Fruit fly (Drosophila melanogaster) whole organism, embryonic: Measurements from ENCODE around the gene Act87E.

Source experiments
- C15 ChIP-seq: fragments of 200-800 bp; sonication (Bioruptor generic); IDR thresholded peaks from 3 replicates; pipeline ENCODE4 v1.3.6; 2022; ENCODE audit warnings: missing biosample characterization, missing genetic modification characterization
- CG10959 ChIP-seq: fragments of 200-800 bp; sonication (Bioruptor generic); IDR thresholded peaks from 2 replicates; pipeline ENCODE4 v1.3.6; 2022; ENCODE audit warnings: missing biosample characterization, missing genetic modification characterization
- CG10979 ChIP-seq: fragments of 200-800 bp; sonication (Bioruptor generic); optimal IDR thresholded peaks from 2 replicates; lab custom pipeline; 2018; ENCODE audit warnings: missing biosample characterization, mild to moderate bottlenecking, missing genetic modification characterization, moderate library complexity
- CG11456 ChIP-seq: fragments of 200-800 bp; sonication (Bioruptor generic); IDR thresholded peaks from 3 replicates; pipeline ENCODE4 v1.3.6; 2022; ENCODE audit warnings: missing biosample characterization, missing genetic modification characterization
- CG11695 ChIP-seq: fragments of 200-800 bp; sonication (Bioruptor generic); IDR thresholded peaks from 3 replicates; pipeline ENCODE4 v1.3.6; 2022; ENCODE audit warnings: missing biosample characterization, missing genetic modification characterization
- CG12391 ChIP-seq: fragments of 200-800 bp; sonication (Bioruptor generic); optimal IDR thresholded peaks from 3 replicates; lab custom pipeline; 2018; ENCODE audit warnings: missing biosample characterization, mild to moderate bottlenecking, missing genetic modification characterization, moderate library complexity
- CG13287 ChIP-seq: fragments of 200-800 bp; sonication (Bioruptor generic); IDR thresholded peaks from 2 replicates; pipeline ENCODE4 v1.3.6; 2022; ENCODE audit warnings: missing biosample characterization, missing genetic modification characterization; ENCODE audit not compliant: partially characterized antibody
- CG15073 ChIP-seq: fragments of 200-800 bp; sonication (Bioruptor generic); optimal IDR thresholded peaks from 2 replicates; lab custom pipeline; 2016; ENCODE audit warnings: missing biosample characterization, missing genetic modification characterization
- CG1529 ChIP-seq: fragments of 200-800 bp; sonication (Bioruptor generic); optimal IDR thresholded peaks from 3 replicates; lab custom pipeline; 2018; ENCODE audit warnings: missing biosample characterization, missing genetic modification characterization
- CG18599 ChIP-seq: fragments of 200-800 bp; sonication (Bioruptor generic); optimal IDR thresholded peaks from 3 replicates; lab custom pipeline; 2017; ENCODE audit warnings: missing biosample characterization, missing genetic modification characterization, mild to moderate bottlenecking, moderate library complexity, missing genetic modification reagents
- CG2199 ChIP-seq: fragments of 200-800 bp; sonication (Bioruptor generic); IDR thresholded peaks from 3 replicates; pipeline ENCODE4 v1.3.6; 2022; ENCODE audit warnings: missing biosample characterization, missing genetic modification characterization
- CG33213 ChIP-seq: fragments of 200-800 bp; sonication (Bioruptor generic); optimal IDR thresholded peaks from 3 replicates; lab custom pipeline; 2016; ENCODE audit warnings: missing biosample characterization, missing genetic modification characterization
- CG34376 ChIP-seq: fragments of 200-800 bp; sonication (Bioruptor generic); optimal IDR thresholded peaks from 2 replicates; lab custom pipeline; 2018; ENCODE audit warnings: missing biosample characterization, mild to moderate bottlenecking, missing genetic modification characterization
- CG34422 ChIP-seq: fragments of 200-800 bp; sonication (Bioruptor generic); IDR thresholded peaks from 3 replicates; pipeline ENCODE4 v1.3.6; 2022; ENCODE audit warnings: missing biosample characterization, missing genetic modification characterization
- CG3838 ChIP-seq: fragments of 200-800 bp; sonication (Bioruptor generic); optimal IDR thresholded peaks from 3 replicates; lab custom pipeline; 2016; ENCODE audit warnings: missing biosample characterization, missing genetic modification characterization
- CG4424 ChIP-seq: fragments of 200-800 bp; sonication (Bioruptor generic); optimal IDR thresholded peaks from 3 replicates; lab custom pipeline; 2016; ENCODE audit warnings: missing biosample characterization, missing genetic modification characterization
- CG7963 ChIP-seq: fragments of 200-800 bp; sonication (Bioruptor generic); IDR thresholded peaks from 3 replicates; pipeline ENCODE4 v1.3.6; 2022; ENCODE audit warnings: missing biosample characterization, missing genetic modification characterization; ENCODE audit not compliant: partially characterized antibody
- CG8089 ChIP-seq: fragments of 200-800 bp; sonication (Bioruptor generic); optimal IDR thresholded peaks from 3 replicates; lab custom pipeline; 2016; ENCODE audit warnings: missing biosample characterization, missing genetic modification characterization
- CG9437 ChIP-seq: fragments of 200-800 bp; sonication (Bioruptor generic); optimal IDR thresholded peaks from 2 replicates; lab custom pipeline; 2018; ENCODE audit warnings: missing biosample characterization, mild to moderate bottlenecking, missing genetic modification characterization
- CG9797 ChIP-seq: fragments of 200-800 bp; sonication (Bioruptor generic); optimal IDR thresholded peaks from 3 replicates; lab custom pipeline; 2018; ENCODE audit warnings: missing biosample characterization, mild to moderate bottlenecking, missing genetic modification characterization
- CG9876 ChIP-seq: fragments of 200-800 bp; sonication (Bioruptor generic); optimal IDR thresholded peaks from 2 replicates; lab custom pipeline; 2016; ENCODE audit warnings: missing biosample characterization, missing genetic modification characterization
- CHES-1-like ChIP-seq: fragments of 200-800 bp; sonication (Bioruptor generic); optimal IDR thresholded peaks from 2 replicates; lab custom pipeline; 2016; ENCODE audit warnings: missing biosample characterization, missing genetic modification characterization
- Drgx ChIP-seq: fragments of 200-800 bp; sonication (Bioruptor generic); IDR thresholded peaks from 2 replicates; pipeline ENCODE4 v1.3.6; 2022; ENCODE audit warnings: missing biosample characterization, missing genetic modification characterization
- E2f1 ChIP-seq: fragments of 200-800 bp; sonication (Bioruptor generic); IDR thresholded peaks from 2 replicates; pipeline ENCODE4 v1.3.6; 2022; ENCODE audit warnings: missing biosample characterization, missing genetic modification characterization
- Gsc ChIP-seq: fragments of 200-800 bp; sonication (Bioruptor generic); IDR thresholded peaks from 2 replicates; pipeline ENCODE4 v1.3.6; 2022; ENCODE audit warnings: missing biosample characterization, missing genetic modification characterization
- HLH4C ChIP-seq: fragments of 200-800 bp; sonication (Bioruptor generic); IDR thresholded peaks from 3 replicates; pipeline ENCODE4 v1.3.6; 2022; ENCODE audit warnings: missing biosample characterization, missing genetic modification characterization; ENCODE audit not compliant: partially characterized antibody
- Hey ChIP-seq: fragments of 200-800 bp; sonication (Bioruptor generic); optimal IDR thresholded peaks from 3 replicates; lab custom pipeline; 2018; ENCODE audit warnings: missing biosample characterization, mild to moderate bottlenecking, missing genetic modification characterization
- Hr39 ChIP-seq: fragments of >200 bp; optimal IDR thresholded peaks from 2 replicates; lab custom pipeline; 2017
- MESR4 ChIP-seq: fragments of 200-800 bp; sonication (Bioruptor generic); optimal IDR thresholded peaks from 2 replicates; lab custom pipeline; 2018; ENCODE audit warnings: missing biosample characterization, mild to moderate bottlenecking, missing genetic modification characterization, moderate library complexity
- Meics ChIP-seq: fragments of 200-800 bp; sonication (Bioruptor generic); optimal IDR thresholded peaks from 2 replicates; lab custom pipeline; 2017; ENCODE audit warnings: missing biosample characterization, mild to moderate bottlenecking, missing genetic modification characterization
- PHDP ChIP-seq: fragments of 200-800 bp; sonication (Bioruptor generic); optimal IDR thresholded peaks from 3 replicates; lab custom pipeline; 2018; ENCODE audit warnings: missing biosample characterization, mild to moderate bottlenecking, missing genetic modification characterization, moderate library complexity
- Ravus ChIP-seq: fragments of 200-800 bp; sonication (Bioruptor generic); IDR thresholded peaks from 2 replicates; pipeline ENCODE4 v1.3.6; 2022; ENCODE audit warnings: missing biosample characterization, missing genetic modification characterization
- YL-1 ChIP-seq: fragments of 200-800 bp; sonication (Bioruptor generic); optimal IDR thresholded peaks from 3 replicates; lab custom pipeline; 2017; ENCODE audit warnings: missing biosample characterization, mild to moderate bottlenecking, missing genetic modification characterization
- al ChIP-seq: fragments of 200-800 bp; sonication (Bioruptor generic); IDR thresholded peaks from 2 replicates; pipeline ENCODE4 v1.3.6; 2022; ENCODE audit warnings: missing biosample characterization, missing genetic modification characterization
- ap ChIP-seq: fragments of 200-800 bp; sonication (Bioruptor generic); IDR thresholded peaks from 2 replicates; pipeline ENCODE4 v1.3.6; 2022; ENCODE audit warnings: missing biosample characterization, missing genetic modification characterization
- corto ChIP-seq: fragments of 200-800 bp; sonication (Bioruptor generic); optimal IDR thresholded peaks from 2 replicates; lab custom pipeline; 2016; ENCODE audit warnings: missing biosample characterization, mild to moderate bottlenecking, missing genetic modification characterization, moderate library complexity
- ftz-f1 ChIP-seq: fragments of 200-800 bp; sonication (Bioruptor generic); optimal IDR thresholded peaks from 2 replicates; lab custom pipeline; 2016; ENCODE audit warnings: missing biosample characterization, missing genetic modification characterization
- gcm ChIP-seq: fragments of 200-800 bp; sonication (Bioruptor generic); optimal IDR thresholded peaks from 2 replicates; lab custom pipeline; 2019; ENCODE audit warnings: missing biosample characterization, mild to moderate bottlenecking, missing genetic modification characterization, moderate library complexity
- gem ChIP-seq: fragments of 200-800 bp; sonication (Bioruptor generic); optimal IDR thresholded peaks from 2 replicates; lab custom pipeline; 2019; ENCODE audit warnings: missing biosample characterization, mild to moderate bottlenecking, missing genetic modification characterization, moderate library complexity
- gt ChIP-seq: fragments of 200-800 bp; sonication (Bioruptor generic); IDR thresholded peaks from 2 replicates; pipeline ENCODE4 v1.3.6; 2022; ENCODE audit warnings: missing biosample characterization, missing genetic modification characterization
- lilli ChIP-seq: fragments of 200-800 bp; sonication (Bioruptor generic); optimal IDR thresholded peaks from 3 replicates; lab custom pipeline; 2016; ENCODE audit warnings: missing biosample characterization, missing genetic modification characterization
- lmd ChIP-seq: fragments of 200-800 bp; sonication (Bioruptor generic); IDR thresholded peaks from 2 replicates; pipeline ENCODE4 v1.3.6; 2022; ENCODE audit warnings: missing biosample characterization, missing genetic modification characterization
- maf-S ChIP-seq: fragments of 200-800 bp; sonication (Bioruptor generic); optimal IDR thresholded peaks from 2 replicates; lab custom pipeline; 2016; ENCODE audit warnings: missing biosample characterization, missing genetic modification characterization
- nerfin-1 ChIP-seq: fragments of 200-800 bp; sonication (Bioruptor generic); optimal IDR thresholded peaks from 3 replicates; lab custom pipeline; 2019; ENCODE audit warnings: missing biosample characterization, mild to moderate bottlenecking, missing genetic modification characterization, moderate library complexity
- pfk ChIP-seq: fragments of 200-800 bp; sonication (Bioruptor generic); optimal IDR thresholded peaks from 2 replicates; lab custom pipeline; 2018; ENCODE audit warnings: missing biosample characterization, mild to moderate bottlenecking, missing genetic modification characterization, moderate library complexity
- scrt ChIP-seq: fragments of 200-800 bp; sonication (Bioruptor generic); optimal IDR thresholded peaks from 2 replicates; lab custom pipeline; 2018; ENCODE audit warnings: missing biosample characterization, mild to moderate bottlenecking, missing genetic modification characterization, moderate library complexity
- slp2 ChIP-seq: fragments of 200-800 bp; sonication (Bioruptor generic); optimal IDR thresholded peaks from 2 replicates; lab custom pipeline; 2016; ENCODE audit warnings: missing biosample characterization, missing genetic modification characterization
- tgo ChIP-seq: fragments of 200-800 bp; sonication (Bioruptor generic); IDR thresholded peaks from 3 replicates; pipeline ENCODE4 v1.3.6; 2022; ENCODE audit warnings: missing biosample characterization, missing genetic modification characterization
- tio ChIP-seq: fragments of 200-800 bp; sonication (Bioruptor generic); optimal IDR thresholded peaks from 2 replicates; lab custom pipeline; 2017; ENCODE audit warnings: missing biosample characterization, missing genetic modification characterization, inconsistent platforms
- trem ChIP-seq: fragments of 200-800 bp; optimal IDR thresholded peaks from 3 replicates; lab custom pipeline; 2019; ENCODE audit warnings: missing biosample characterization, mild to moderate bottlenecking, missing genetic modification characterization, moderate library complexity
- ttk ChIP-seq: fragments of 200-800 bp; sonication (Bioruptor generic); IDR thresholded peaks from 2 replicates; pipeline ENCODE4 v2.1.2; 2022; ENCODE audit warnings: missing biosample characterization, missing genetic modification characterization
- unc-4 ChIP-seq: fragments of 200-800 bp; sonication (Bioruptor generic); IDR thresholded peaks from 2 replicates; pipeline ENCODE4 v1.3.6; 2022; ENCODE audit warnings: missing biosample characterization, missing genetic modification characterization; ENCODE audit not compliant: partially characterized antibody
- zen ChIP-seq: fragments of 200-800 bp; sonication (Bioruptor generic); optimal IDR thresholded peaks from 3 replicates; lab custom pipeline; 2018; ENCODE audit warnings: missing biosample characterization, mild to moderate bottlenecking, missing genetic modification characterization, moderate library complexity

Act87E gene

DNA sequence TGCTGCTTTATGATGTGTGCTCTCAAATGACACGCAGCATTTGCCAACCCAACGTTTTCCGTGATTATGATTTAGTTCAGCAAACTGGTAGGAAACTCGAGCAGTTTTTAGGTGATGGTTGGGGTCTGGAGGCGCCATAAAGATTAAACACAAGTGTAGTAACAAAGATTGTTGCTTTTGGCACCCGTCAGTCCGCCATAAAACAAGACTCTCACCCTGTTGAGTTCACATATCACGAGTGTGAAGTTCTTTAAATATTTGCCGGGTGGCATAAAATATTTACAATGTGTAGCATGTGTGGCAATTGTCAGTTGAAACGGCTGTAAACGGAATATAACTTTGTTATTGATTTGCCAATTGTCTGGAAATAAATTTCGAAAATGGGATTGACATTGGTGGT is 15.9 kb downstream of the Act87E start (continued):
- TF ChIP-seq gt (GFP tag; lab: Robert Waterston, UW) (no peak), tgo (GFP tag; lab: Robert Waterston, UW) (no peak), unc-4 (no peak), Hey (tag; lab: Kevin White, UChicago) (no peak), gcm (GFP tag; lab: Kevin White, UChicago) (peak; percentile 5), CG9876 (GFP tag; lab: Kevin White, UChicago) (no peak), CG34422 (GFP tag; lab: Robert Waterston, UW) (no peak), corto (GFP tag; lab: Kevin White, UChicago) (no peak), CG34376 (GFP tag; lab: Kevin White, UChicago) (no peak), nerfin-1 (tag; lab: Kevin White, UChicago) (no peak), CG8089 (GFP tag; lab: Kevin White, UChicago) (no peak), CG2199 (GFP tag; lab: Robert Waterston, UW) (no peak), CG1529 (GFP tag; lab: Kevin White, UChicago) (no peak), CG9437 (GFP tag; lab: Kevin White, UChicago) (no peak), CG12391 (tag; lab: Kevin White, UChicago) (no peak), maf-S (no peak), tio (GFP tag; lab: Kevin White, UChicago) (no peak), PHDP (tag; lab: Kevin White, UChicago) (peak; percentile 67), lilli (GFP tag; lab: Kevin White, UChicago) (no peak), Meics (GFP tag; lab: Kevin White, UChicago) (peak; percentile 41), E2f1 (GFP tag; lab: Robert Waterston, UW) (no peak), gem (peak; percentile 35), ttk (GFP tag; lab: Robert Waterston, UW) (no peak), CG15073 (GFP tag; lab: Kevin White, UChicago) (no peak), CG10959 (no peak), ftz-f1 (GFP tag; lab: Kevin White, UChicago) (no peak), YL-1 (GFP tag; lab: Kevin White, UChicago) (no peak), CG4424 (GFP tag; lab: Kevin White, UChicago) (no peak), MESR4 (GFP tag; lab: Kevin White, UChicago) (no peak), slp2 (GFP tag; lab: Kevin White, UChicago) (no peak), CG10979 (tag; lab: Kevin White, UChicago) (no peak), CG11456 (GFP tag; lab: Robert Waterston, UW) (no peak), C15 (no peak), CG3838 (no peak), HLH4C (GFP tag; lab: Robert Waterston, UW) (no peak), CG11695 (GFP tag; lab: Robert Waterston, UW) (no peak), ap (GFP tag; lab: Robert Waterston, UW) (no peak), CHES-1-like (no peak), zen (tag; lab: Kevin White, UChicago) (no peak), trem (no peak), scrt (peak; percentile 1), CG7963 (GFP tag; lab: Robert Waterston, UW) (no peak), CG33213 (GFP tag; lab: Kevin White, UChicago) (no peak), pfk (GFP tag; lab: Kevin White, UChicago) (no peak), CG9797 (GFP tag; lab: Kevin White, UChicago) (no peak), al (GFP tag; lab: Robert Waterston, UW) (no peak), Hr39 (no peak), lmd (GFP tag; lab: Robert Waterston, UW) (no peak), CG18599 (GFP tag; lab: Kevin White, UChicago) (peak; percentile 20), Drgx (GFP tag; lab: Robert Waterston, UW) (no peak), CG13287 (no peak), Ravus (GFP tag; lab: Robert Waterston, UW) (no peak), Gsc (GFP tag; lab: Robert Waterston, UW) (no peak)
